Worm (Caenorhabditis elegans): ENCODE data around the gene VF13D12L.3.

Gene VF13D12L.3

DNA sequence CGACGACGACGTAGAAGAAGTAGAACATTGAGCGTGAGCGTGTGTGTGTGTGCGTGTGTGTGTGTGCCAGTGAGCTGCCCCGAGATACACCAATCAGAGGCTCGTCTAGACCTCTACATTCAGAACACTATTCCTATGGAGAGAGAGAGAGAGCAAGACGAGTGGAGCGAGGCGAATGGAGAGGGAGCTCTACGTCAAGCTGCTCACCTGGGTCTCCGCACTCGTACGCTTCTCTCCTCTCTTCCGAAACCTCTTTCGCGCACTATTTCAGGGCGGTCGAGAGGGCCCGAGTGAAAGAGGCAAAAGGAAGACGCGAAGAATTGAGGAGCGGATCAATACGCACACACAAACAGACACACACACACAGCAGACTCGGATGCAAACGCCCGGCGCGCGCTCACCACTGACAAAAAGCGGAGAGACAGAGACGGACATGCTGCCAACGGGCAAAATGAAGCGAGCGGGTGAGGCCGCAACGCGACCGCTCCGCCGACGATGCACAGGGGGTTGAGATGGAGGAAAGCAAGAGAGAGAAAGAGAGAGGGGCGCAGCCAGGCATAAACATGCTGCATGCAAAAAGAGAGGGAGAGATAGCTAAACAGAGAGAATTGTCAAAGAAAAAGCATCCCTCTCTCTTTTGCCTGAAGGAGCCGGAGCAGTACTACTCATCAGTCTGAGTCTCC lies 43.8 kb downstream of the VF13D12L.3 start:
- peak; percentile 22 for TF ChIP-seq tlf-1 (GFP tag; optimal IDR thresholded peaks at IDR 0.05)
- no peak for TF ChIP-seq ama-1 (optimal IDR thresholded peaks at IDR 0.05)
- TF ChIP-seq ama-1 (GFP tag; optimal IDR thresholded peaks at IDR 0.05) = no peak
- no peak for TF ChIP-seq him-1 (tag; optimal IDR thresholded peaks at IDR 0.05)
- peak; percentile 60 for TF ChIP-seq die-1 (tag; optimal IDR thresholded peaks at IDR 0.05)
- TF ChIP-seq ceh-100 (GFP tag; IDR thresholded peaks at IDR 0.05) = 0 out of 2 replicates have a peak, but pooled peaks have one; percentile 24
- TF ChIP-seq Y56A3A.18 (GFP tag; IDR thresholded peaks at IDR 0.05) = no peak
- TF ChIP-seq F37B4.10 (GFP tag; IDR thresholded peaks at IDR 0.05) = no peak
- TF ChIP-seq snpc-3.4 (tag; optimal IDR thresholded peaks at IDR 0.05) = no peak
- no peak for TF ChIP-seq D2030.7 (GFP tag; IDR thresholded peaks at IDR 0.05)
- TF ChIP-seq mes-4 (tag; optimal IDR thresholded peaks at IDR 0.05) = no peak
- TF ChIP-seq let-526 (GFP tag; IDR thresholded peaks at IDR 0.05) = no peak
- TF ChIP-seq fkh-3 (tag; optimal IDR thresholded peaks at IDR 0.05) = no peak
- TF ChIP-seq ztf-22 (GFP tag; optimal IDR thresholded peaks at IDR 0.05) = no peak
- peak; percentile 63 for TF ChIP-seq pbrm-1 (GFP tag; IDR thresholded peaks at IDR 0.05)
- no peak for TF ChIP-seq nhr-120 (GFP tag; IDR thresholded peaks at IDR 0.05)
- no peak for TF ChIP-seq T26A5.8 (tag; optimal IDR thresholded peaks at IDR 0.05)
- no peak for TF ChIP-seq Y79H2A.3 (GFP tag; conservative IDR thresholded peaks at IDR 0.05)
- no peak for TF ChIP-seq Y67H2A.10 (GFP tag; conservative IDR thresholded peaks at IDR 0.05)
- TF ChIP-seq snpc-1.3 (tag; optimal IDR thresholded peaks at IDR 0.05; ENCODE audit: insufficient read depth) = no peak
- peak; percentile 85 for TF ChIP-seq hmg-1.2 (GFP tag; IDR thresholded peaks at IDR 0.05)
- TF ChIP-seq bed-2 (GFP tag; IDR thresholded peaks at IDR 0.05) = peak; percentile 49; the same call in 1 of the 2 replicates
- peak; percentile 53 for TF ChIP-seq athp-1 (tag; optimal IDR thresholded peaks at IDR 0.05)
- no peak for TF ChIP-seq ets-4 (GFP tag; optimal IDR thresholded peaks at IDR 0.05)
- TF ChIP-seq F49E8.2 (tag; optimal IDR thresholded peaks at IDR 0.05; ENCODE audit: insufficient read depth) = no peak
- peak; percentile 32 for TF ChIP-seq tbp1 (GFP tag; optimal IDR thresholded peaks at IDR 0.05)
- TF ChIP-seq ztf-26 (tag; optimal IDR thresholded peaks at IDR 0.05) = peak; percentile 2
- TF ChIP-seq lin-26 (GFP tag; IDR thresholded peaks at IDR 0.05) = 0 out of 2 replicates have a peak, but pooled peaks have one; percentile 61
- TF ChIP-seq zim-3 (tag; optimal IDR thresholded peaks at IDR 0.05) = no peak
- TF ChIP-seq F52B5.7 (tag; optimal IDR thresholded peaks at IDR 0.05) = peak; percentile 59
- no peak for TF ChIP-seq B0019.2 (GFP tag; conservative IDR thresholded peaks at IDR 0.05)
- TF ChIP-seq hmg-20 (GFP tag; IDR thresholded peaks at IDR 0.05) = no peak
- TF ChIP-seq ceh-79 (tag; optimal IDR thresholded peaks at IDR 0.05) = no peak
- TF ChIP-seq lsy-27 (tag; optimal IDR thresholded peaks at IDR 0.05; ENCODE audit: borderline replicate concordance, insufficient read depth) = no peak
- TF ChIP-seq somi-1 (GFP tag; optimal IDR thresholded peaks at IDR 0.05) = peak; percentile 17
- TF ChIP-seq unc-130 (GFP tag; optimal IDR thresholded peaks at IDR 0.05) = no peak
- TF ChIP-seq aptf-2 (GFP tag; conservative IDR thresholded peaks at IDR 0.05) = no peak
- no peak for TF ChIP-seq ccch-3 (GFP tag; optimal IDR thresholded peaks at IDR 0.05)
- peak; percentile 81 for TF ChIP-seq madf-10 (tag; optimal IDR thresholded peaks at IDR 0.05)
- no peak for TF ChIP-seq ztf-28 (GFP tag; IDR thresholded peaks at IDR 0.05)
- TF ChIP-seq attf-5 (GFP tag; optimal IDR thresholded peaks at IDR 0.05) = peak; percentile 89
- 0 out of 2 replicates have a peak, but pooled peaks have one; percentile 63 for TF ChIP-seq madf-3 (GFP tag; IDR thresholded peaks at IDR 0.05)
- 0 out of 2 replicates have a peak, but pooled peaks have one; percentile 57 for TF ChIP-seq ekl-4 (GFP tag; IDR thresholded peaks at IDR 0.05)
- no peak for TF ChIP-seq F22D6.2 (tag; optimal IDR thresholded peaks at IDR 0.05)
- no peak for TF ChIP-seq Y53F4B.3 (GFP tag; IDR thresholded peaks at IDR 0.05)
- no peak for TF ChIP-seq F33H1.4 (GFP tag; IDR thresholded peaks at IDR 0.05)
- TF ChIP-seq snpc-1.1 (tag; optimal IDR thresholded peaks at IDR 0.05; ENCODE audit: insufficient read depth) = no peak
- TF ChIP-seq ceh-91 (GFP tag; IDR thresholded peaks at IDR 0.05) = no peak

Measured in whole organism, young adult.